Fruit fly (Drosophila melanogaster) whole organism, wandering third instar larva: ENCODE measurements around the gene Mccc1.

Source experiments
- Abd-B ChIP-seq: fragments of >200 bp; optimal IDR thresholded peaks from 2 replicates; lab custom pipeline; 2017; ENCODE audit warnings: missing biosample characterization, missing genetic modification characterization
- CG9705 ChIP-seq: fragments of 200-800 bp; sonication (Bioruptor generic); optimal IDR thresholded peaks from 2 replicates; lab custom pipeline; 2018; ENCODE audit warnings: missing biosample characterization, mild to moderate bottlenecking, missing genetic modification characterization
- Dfd ChIP-seq: fragments of >200 bp; optimal IDR thresholded peaks from 2 replicates; lab custom pipeline; 2017; ENCODE audit warnings: missing biosample characterization, missing genetic modification characterization
- Dif ChIP-seq: fragments of 200-275, 200-300 bp; sonication (Bioruptor generic); optimal IDR thresholded peaks from 2 replicates; lab custom pipeline; 2018; ENCODE audit warnings: missing biosample characterization, missing genetic modification characterization; ENCODE audit not compliant: partially characterized antibody
- GATAd ChIP-seq: sonication (Bioruptor generic); optimal IDR thresholded peaks from 2 replicates; lab custom pipeline; 2016; ENCODE audit warnings: missing biosample characterization, missing genetic modification characterization
- HLH106 ChIP-seq: fragments of 200-800 bp; optimal IDR thresholded peaks from 3 replicates; lab custom pipeline; 2019; ENCODE audit warnings: missing biosample characterization, mild to moderate bottlenecking, missing genetic modification characterization, moderate library complexity
- Hnf4 ChIP-seq: fragments of 200-800 bp; sonication (Bioruptor generic); optimal IDR thresholded peaks from 2 replicates; lab custom pipeline; 2016; ENCODE audit warnings: missing biosample characterization, mild to moderate bottlenecking, missing genetic modification characterization
- Hr78 ChIP-seq: fragments of >200 bp; optimal IDR thresholded peaks from 2 replicates; lab custom pipeline; 2017; ENCODE audit warnings: missing biosample characterization, missing genetic modification characterization
- Hr83 ChIP-seq: fragments of 200-300 bp; sonication (Bioruptor generic); optimal IDR thresholded peaks from 2 replicates; lab custom pipeline; 2016; ENCODE audit warnings: missing biosample characterization, mild to moderate bottlenecking, missing genetic modification characterization, moderate library complexity; ENCODE audit not compliant: poor library complexity, severe bottlenecking
- N ChIP-seq: fragments of >200 bp; optimal IDR thresholded peaks from 2 replicates; lab custom pipeline; 2018; ENCODE audit warnings: missing biosample characterization, missing external identifiers, missing genetic modification characterization
- OdsH ChIP-seq: fragments of 200-800 bp; sonication (Bioruptor generic); optimal IDR thresholded peaks from 2 replicates; lab custom pipeline; 2016; ENCODE audit warnings: missing biosample characterization, mild to moderate bottlenecking, missing genetic modification characterization
- Rel ChIP-seq, 2 experiments: fragments of 200-800 bp; sonication (Bioruptor generic) in 1 of 2; optimal IDR thresholded peaks; 2 replicates in 1 of 2; 3 replicates in 1 of 2; lab custom pipeline; 2016 to 2019; ENCODE audit warnings: mild to moderate bottlenecking in 2 of 2, missing biosample characterization in 2 of 2, missing genetic modification characterization in 2 of 2, moderate library complexity in 1 of 2
- Sp1 ChIP-seq: fragments of 200-800 bp; sonication (Bioruptor generic); optimal IDR thresholded peaks from 3 replicates; lab custom pipeline; 2019; ENCODE audit warnings: missing biosample characterization, mild to moderate bottlenecking, missing genetic modification characterization, moderate library complexity
- Vsx2 ChIP-seq: fragments of 200-300, 225-300 bp; sonication (Bioruptor generic); optimal IDR thresholded peaks from 2 replicates; lab custom pipeline; 2018; ENCODE audit warnings: missing biosample characterization, missing genetic modification characterization; ENCODE audit not compliant: partially characterized antibody
- dl ChIP-seq, 2 experiments: fragments of 175-275, 200-275 bp in 1 of 2; fragments of 200-275 bp in 1 of 2; sonication (Bioruptor generic); optimal IDR thresholded peaks; lab custom pipeline; 2018; ENCODE audit warnings: mild to moderate bottlenecking in 2 of 2, missing biosample characterization in 2 of 2, missing genetic modification characterization in 2 of 2, moderate library complexity in 2 of 2; ENCODE audit not compliant: partially characterized antibody in 2 of 2, insufficient read depth in 1 of 2
- dmrt93B ChIP-seq: fragments of 200-800 bp; sonication (Bioruptor generic); optimal IDR thresholded peaks from 2 replicates; lab custom pipeline; 2018; ENCODE audit warnings: missing biosample characterization, mild to moderate bottlenecking, missing genetic modification characterization
- ey ChIP-seq: fragments of 200-800 bp; sonication (Bioruptor generic); optimal IDR thresholded peaks from 2 replicates; lab custom pipeline; 2016; ENCODE audit warnings: missing biosample characterization, missing genetic modification characterization
- foxo ChIP-seq, 2 experiments: fragments of 200-800 bp; sonication (Bioruptor generic); optimal IDR thresholded peaks; 2 replicates in 1 of 2; 3 replicates in 1 of 2; lab custom pipeline; 2016 to 2017; ENCODE audit warnings: missing biosample characterization in 2 of 2, missing genetic modification characterization in 2 of 2
- fru ChIP-seq: fragments of 200-800 bp; sonication (Bioruptor generic); optimal IDR thresholded peaks from 3 replicates; lab custom pipeline; 2016; ENCODE audit warnings: missing biosample characterization, mild to moderate bottlenecking, missing genetic modification characterization
- h ChIP-seq: fragments of 200-800 bp; sonication (Bioruptor generic); optimal IDR thresholded peaks from 3 replicates; lab custom pipeline; 2016; ENCODE audit warnings: missing biosample characterization, mild to moderate bottlenecking, missing genetic modification characterization
- pan ChIP-seq: fragments of >200 bp; optimal IDR thresholded peaks from 2 replicates; lab custom pipeline; 2017
- psq ChIP-seq: fragments of 200-800 bp; sonication (Bioruptor generic); optimal IDR thresholded peaks from 3 replicates; lab custom pipeline; 2017; ENCODE audit warnings: missing biosample characterization, mild to moderate bottlenecking, missing genetic modification characterization, moderate library complexity
- rgr ChIP-seq: fragments of 200-800 bp; sonication (Bioruptor generic); optimal IDR thresholded peaks from 3 replicates; lab custom pipeline; 2016; ENCODE audit warnings: missing biosample characterization, mild to moderate bottlenecking, missing genetic modification characterization
- sage ChIP-seq: fragments of 200-800 bp; sonication (Bioruptor generic); optimal IDR thresholded peaks from 2 replicates; lab custom pipeline; 2016; ENCODE audit warnings: missing biosample characterization, mild to moderate bottlenecking, missing genetic modification characterization
- sv ChIP-seq: fragments of 200-800 bp; sonication (Bioruptor generic); optimal IDR thresholded peaks from 3 replicates; lab custom pipeline; 2016; ENCODE audit warnings: missing biosample characterization, missing genetic modification characterization
- tai ChIP-seq: sonication (Bioruptor generic); optimal IDR thresholded peaks from 2 replicates; lab custom pipeline; 2016; ENCODE audit warnings: missing biosample characterization, missing genetic modification characterization
- usp ChIP-seq: fragments of >200 bp; optimal IDR thresholded peaks from 2 replicates; lab custom pipeline; 2017; ENCODE audit warnings: missing biosample characterization, missing genetic modification characterization
- woc ChIP-seq: sonication (Bioruptor generic); optimal IDR thresholded peaks from 2 replicates; lab custom pipeline; 2016; ENCODE audit warnings: missing biosample characterization, mild to moderate bottlenecking, missing genetic modification characterization

Mccc1 gene

DNA sequence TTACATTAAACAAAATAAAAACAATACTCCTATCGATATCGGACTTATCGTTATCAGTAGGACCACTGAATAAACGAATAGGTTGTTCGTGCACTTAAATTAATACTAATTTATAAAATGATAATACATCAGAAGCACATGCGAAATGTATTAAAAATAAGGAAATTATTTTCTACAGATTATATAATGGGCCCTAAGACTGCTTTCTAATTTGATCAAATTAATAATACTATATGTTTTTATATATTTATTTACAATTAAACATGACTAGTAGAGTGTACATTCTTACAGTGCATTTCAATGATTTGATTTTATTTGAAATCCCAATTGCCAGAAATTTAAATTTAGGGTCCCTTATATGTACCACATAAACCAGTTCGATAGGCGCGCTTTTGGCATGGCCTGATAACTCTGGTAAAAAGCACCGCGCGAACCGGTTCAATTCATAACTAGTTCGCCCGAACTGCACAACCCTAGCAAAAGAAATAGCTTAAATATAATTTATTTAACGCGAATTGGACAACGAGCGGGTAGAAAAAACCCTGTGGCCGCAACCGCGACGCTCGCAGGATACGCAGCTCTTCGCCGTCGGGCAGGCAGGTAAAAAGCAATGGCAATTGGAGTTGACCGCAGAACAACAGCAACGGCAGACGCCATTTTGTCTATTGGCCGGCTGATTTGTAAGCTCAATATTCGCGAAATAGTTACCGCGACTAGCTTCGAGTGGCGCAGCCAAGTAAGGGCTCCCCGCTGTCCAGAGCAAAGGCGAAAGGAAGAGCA lies 16.9 kb downstream of the Mccc1 start, which contains the start of the genes CG2126 and faf:
Gene CG2126, minus strand, starts transcription at position 70 of the 780 bp plus-strand sequence.
Gene faf, plus strand, starts transcription at position 438 of the 780 bp plus-strand sequence.
- TF ChIP-seq rgr (peak; percentile 60), Dfd (GFP tag; lab: Kevin White, UChicago) (no peak), sv (GFP tag; lab: Kevin White, UChicago) (peak; percentile 50), Abd-B (GFP tag; lab: Kevin White, UChicago) (no peak), psq (GFP tag; lab: Kevin White, UChicago) (peak; percentile 73), ey (GFP tag; lab: Kevin White, UChicago) (peak; percentile 57), Hr83 (GFP tag; lab: Kevin White, UChicago) (peak; percentile 73), CG9705 (GFP tag; lab: Kevin White, UChicago) (peak; percentile 69), Sp1 (GFP tag; lab: Kevin White, UChicago) (peak; percentile 78), h (GFP tag; lab: Kevin White, UChicago) (peak; percentile 67), pan (lab: Kevin White, UChicago) (no peak), GATAd (peak; percentile 34), Rel (GFP tag; optimal IDR thresholded peaks at IDR 0.05; lab: Kevin White, UChicago) (no peak), Rel (tag; optimal IDR thresholded peaks at IDR 0.05; lab: Kevin White, UChicago) (peak; percentile 33), fru (GFP tag; lab: Kevin White, UChicago) (peak; percentile 66), HLH106 (tag; lab: Kevin White, UChicago) (peak; percentile 83), foxo (GFP tag; optimal IDR thresholded peaks at IDR 0.05; lab: Kevin White, UChicago) (peak in 1 of 2 experiments; percentile 81), Hr78 (GFP tag; lab: Kevin White, UChicago) (no peak), dmrt93B (GFP tag; lab: Kevin White, UChicago) (no peak), Dif (GFP tag; lab: Kevin White, UChicago) (no peak), sage (peak; percentile 44), OdsH (GFP tag; lab: Kevin White, UChicago) (peak; percentile 58), woc (GFP tag; lab: Kevin White, UChicago) (no peak)

dm6 chr3R:31771790-31772576 lies 21.7 kb downstream of the Mccc1 start, which contains the start of the genes betaGlu and sip3:
Gene betaGlu, minus strand, starts transcription at chr3R:31771848.
Gene sip3, plus strand, starts transcription at chr3R:31772219.
- TF ChIP-seq sv (GFP tag; lab: Kevin White, UChicago) = peak; percentile 16
- TF ChIP-seq rgr = peak; percentile 19
- peak in 1 of 2 experiments; percentile 5 for TF ChIP-seq foxo (GFP tag; optimal IDR thresholded peaks at IDR 0.05; lab: Kevin White, UChicago)
- TF ChIP-seq Hr83 (GFP tag; lab: Kevin White, UChicago) = no peak
- peak; percentile 26 for TF ChIP-seq Sp1 (GFP tag; lab: Kevin White, UChicago)
- TF ChIP-seq h (GFP tag; lab: Kevin White, UChicago) = peak; percentile 32
- TF ChIP-seq CG9705 (GFP tag; lab: Kevin White, UChicago) = no peak
- no peak for TF ChIP-seq dl (GFP tag; optimal IDR thresholded peaks at IDR 0.05; lab: Kevin White, UChicago; ENCODE audit: insufficient read depth in 1 of 2, partially characterized antibody in 2 of 2)
- TF ChIP-seq Hnf4 (GFP tag; lab: Kevin White, UChicago) = no peak
- TF ChIP-seq sage = peak; percentile 59
- TF ChIP-seq pan (lab: Kevin White, UChicago) = no peak
- TF ChIP-seq HLH106 (tag; lab: Kevin White, UChicago) = peak; percentile 12
- TF ChIP-seq usp (GFP tag; lab: Kevin White, UChicago) = no peak

DNA sequence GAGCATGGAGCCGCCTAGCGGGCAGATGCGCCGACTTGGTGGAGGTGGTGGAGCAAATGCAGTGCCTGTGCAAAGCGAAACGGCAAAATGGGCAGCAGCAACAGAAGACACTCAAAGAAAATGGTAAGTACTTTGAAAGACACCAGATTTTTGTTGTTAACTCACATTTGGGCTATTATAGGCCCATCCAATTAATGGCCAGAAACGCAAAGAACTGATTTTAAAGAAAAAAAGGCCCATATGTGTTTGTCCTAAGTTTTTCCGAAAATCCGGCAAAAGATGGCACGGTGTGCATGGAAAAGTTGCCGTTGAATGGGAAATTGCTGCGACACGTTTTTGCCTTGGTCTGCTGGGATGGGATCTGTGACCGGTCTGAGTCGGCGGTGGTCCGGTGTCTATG lies 25.5 kb downstream of the Mccc1 start:
- TF ChIP-seq woc (GFP tag; lab: Kevin White, UChicago) (no peak), sage (no peak), dmrt93B (GFP tag; lab: Kevin White, UChicago) (no peak), tai (GFP tag; lab: Kevin White, UChicago) (no peak), h (GFP tag; lab: Kevin White, UChicago) (no peak), N (GFP tag; lab: Kevin White, UChicago) (no peak), Hr83 (GFP tag; lab: Kevin White, UChicago) (no peak), Vsx2 (no peak), Abd-B (GFP tag; lab: Kevin White, UChicago) (no peak)
